Worm (Caenorhabditis elegans) whole organism, midembryonic: Measurements from ENCODE around the gene F35D2.2.

ENCODE experiments used
- T22C8.4 ChIP-seq: fragments of 200-800 bp; sonication (Bioruptor generic); IDR thresholded peaks from 2 replicates; pipeline ENCODE4 v1.3.6; 2022; ENCODE audit warnings: missing genetic modification characterization, missing compliant biosample characterization
- cog-1 ChIP-seq: sonication (generic microtip); optimal IDR thresholded peaks from 2 replicates; lab custom pipeline; 2016; ENCODE audit warnings: missing genetic modification characterization, missing compliant biosample characterization
- flt-1 ChIP-seq: fragments of 200-800 bp; sonication (Bioruptor generic); IDR thresholded peaks from 2 replicates; pipeline ENCODE4 v1.3.6; 2022; ENCODE audit warnings: missing genetic modification characterization, missing compliant biosample characterization
- klf-2 ChIP-seq: fragments of 200-800 bp; sonication (Bioruptor generic); conservative IDR thresholded peaks from 2 replicates; pipeline ENCODE4 v1.3.6; 2022; ENCODE audit warnings: missing genetic modification reagents, missing genetic modification characterization, missing compliant biosample characterization
- med-1 ChIP-seq: sonication (generic microtip); optimal IDR thresholded peaks from 2 replicates; lab custom pipeline; 2017; ENCODE audit warnings: missing genetic modification characterization, mild to moderate bottlenecking, missing compliant biosample characterization, antibody characterized with exemption, missing genetic modification reagents; ENCODE audit not compliant: insufficient read depth
- ref-1 ChIP-seq: fragments of 200-800 bp; sonication (Bioruptor generic); conservative IDR thresholded peaks from 2 replicates; pipeline ENCODE4 v1.3.6; 2022; ENCODE audit warnings: missing genetic modification reagents, missing genetic modification characterization, missing compliant biosample characterization
- tab-1 ChIP-seq: fragments of 200-800 bp; sonication (Bioruptor generic); IDR thresholded peaks from 2 replicates; pipeline ENCODE4 v1.3.6; 2022; ENCODE audit warnings: missing genetic modification characterization, missing compliant biosample characterization
- ztf-23 ChIP-seq: fragments of 200-800 bp; sonication (Bioruptor generic); IDR thresholded peaks from 2 replicates; pipeline ENCODE4 v1.3.6; 2022; ENCODE audit warnings: missing genetic modification reagents, missing genetic modification characterization, missing compliant biosample characterization
- ztf-29 ChIP-seq: fragments of 200-800 bp; sonication (Bioruptor generic); IDR thresholded peaks from 2 replicates; pipeline ENCODE4 v1.3.6; 2022; ENCODE audit warnings: missing genetic modification reagents, missing genetic modification characterization, missing compliant biosample characterization

The F35D2.2 gene

DNA sequence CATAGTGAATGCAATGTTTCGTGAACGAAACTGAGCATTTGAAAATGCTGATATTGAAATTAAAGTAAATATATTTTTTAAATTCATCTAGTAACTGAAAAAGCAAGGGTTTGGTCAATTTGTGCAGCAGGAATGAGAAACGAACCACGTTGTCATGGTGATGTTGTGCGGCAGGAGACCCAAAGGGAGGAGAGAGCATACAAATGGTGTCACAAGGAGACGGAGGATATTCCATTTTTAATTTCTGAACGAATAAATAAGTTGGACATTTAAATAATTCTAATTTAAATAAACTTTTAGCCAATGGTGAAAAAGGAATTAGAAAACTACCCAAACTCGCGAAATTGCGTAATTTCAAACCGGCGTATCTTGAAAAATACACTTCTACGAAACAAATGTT, 9.3 kb downstream of the F35D2.2 start, which contains the start of gene mks-3:
Gene mks-3 (minus strand): TSS at position 101 of the 400 bp plus-strand sequence.
- TF ChIP-seq ztf-23 (GFP tag; lab: Robert Waterston, UW) (no peak), klf-2 (GFP tag; lab: Robert Waterston, UW) (no peak), ref-1 (GFP tag; lab: Robert Waterston, UW) (no peak)

- TF ChIP-seq klf-2 (GFP tag; lab: Robert Waterston, UW): no peak
- TF ChIP-seq cog-1 (tag; lab: Kevin White, UChicago): no peak
- TF ChIP-seq ztf-29 (GFP tag; lab: Robert Waterston, UW): no peak
- no peak for TF ChIP-seq ref-1 (GFP tag; lab: Robert Waterston, UW)
- TF ChIP-seq flt-1 (GFP tag; lab: Robert Waterston, UW): no peak
- TF ChIP-seq med-1 (GFP tag; lab: Kevin White, UChicago): no peak
- no peak for TF ChIP-seq ztf-23 (GFP tag; lab: Robert Waterston, UW)
- TF ChIP-seq tab-1 (GFP tag; lab: Robert Waterston, UW): no peak
Observed at ce11 chrII:7588295-7588694, 14.1 kb downstream of the F35D2.2 start.

ce11 chrII:7593227-7593626, 19.0 kb downstream of the F35D2.2 start:
- TF ChIP-seq klf-2 (GFP tag; lab: Robert Waterston, UW) (no peak), flt-1 (GFP tag; lab: Robert Waterston, UW) (no peak), ref-1 (GFP tag; lab: Robert Waterston, UW) (no peak), ztf-29 (GFP tag; lab: Robert Waterston, UW) (no peak), T22C8.4 (GFP tag; lab: Robert Waterston, UW) (no peak), ztf-23 (GFP tag; lab: Robert Waterston, UW) (no peak), med-1 (GFP tag; lab: Kevin White, UChicago) (no peak)

- TF ChIP-seq ztf-23 (GFP tag; lab: Robert Waterston, UW) (no peak), cog-1 (tag; lab: Kevin White, UChicago) (no peak), med-1 (GFP tag; lab: Kevin White, UChicago) (no peak), ztf-29 (GFP tag; lab: Robert Waterston, UW) (no peak), flt-1 (GFP tag; lab: Robert Waterston, UW) (no peak), ref-1 (GFP tag; lab: Robert Waterston, UW) (no peak), klf-2 (GFP tag; lab: Robert Waterston, UW) (no peak), T22C8.4 (GFP tag; lab: Robert Waterston, UW) (no peak), tab-1 (GFP tag; lab: Robert Waterston, UW) (no peak)
Observed at ce11 chrII:7594262-7594661, 20.0 kb downstream of the F35D2.2 start.

- TF ChIP-seq flt-1 (GFP tag; lab: Robert Waterston, UW) (no peak), klf-2 (GFP tag; lab: Robert Waterston, UW) (no peak), T22C8.4 (GFP tag; lab: Robert Waterston, UW) (no peak), tab-1 (GFP tag; lab: Robert Waterston, UW) (no peak), ztf-23 (GFP tag; lab: Robert Waterston, UW) (no peak), ref-1 (GFP tag; lab: Robert Waterston, UW) (no peak), cog-1 (tag; lab: Kevin White, UChicago) (no peak), med-1 (GFP tag; lab: Kevin White, UChicago) (no peak), ztf-29 (GFP tag; lab: Robert Waterston, UW) (no peak)
Observed at ce11 chrII:7594812-7595211, 20.6 kb downstream of the F35D2.2 start, which contains the start of gene syd-1. TSS of gene syd-1 (minus strand) at chrII:7594912.

DNA sequence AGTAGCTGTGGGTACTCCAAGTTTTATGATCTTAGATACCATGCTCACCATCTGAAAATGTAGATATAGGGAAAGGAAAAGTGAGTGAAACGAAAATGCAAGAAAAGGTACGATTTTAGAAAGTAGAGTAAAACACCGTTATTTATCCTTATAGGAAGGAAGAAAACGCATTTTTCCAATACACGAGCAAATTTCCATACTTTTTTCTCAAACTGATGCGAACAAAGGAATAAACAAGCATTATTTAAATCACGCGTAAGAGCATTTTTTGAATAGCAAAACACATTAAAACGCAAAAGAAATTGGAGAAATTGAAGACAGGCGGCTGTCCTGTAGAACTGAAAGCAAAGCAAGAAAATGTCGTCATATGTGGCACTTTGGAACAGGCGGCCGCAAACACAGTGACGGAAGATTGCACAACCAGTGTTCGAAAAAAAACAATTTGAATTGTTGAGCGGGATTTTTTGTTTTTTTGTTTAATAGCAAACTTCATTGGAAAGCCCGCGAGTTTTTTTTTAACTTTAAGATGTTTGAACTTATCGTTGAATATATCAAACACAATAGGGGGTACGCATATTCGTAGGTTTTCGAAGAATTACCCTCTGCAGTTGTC, 24.6 kb downstream of the F35D2.2 start, which contains the start of gene pgam-5:
Gene pgam-5 (minus strand): TSS at position 51 of the 613 bp plus-strand sequence.
- TF ChIP-seq ztf-29 (GFP tag; lab: Robert Waterston, UW) (no peak), ztf-23 (GFP tag; lab: Robert Waterston, UW) (no peak), med-1 (GFP tag; lab: Kevin White, UChicago) (no peak), tab-1 (GFP tag; lab: Robert Waterston, UW) (no peak)

- TF ChIP-seq ztf-29 (GFP tag; lab: Robert Waterston, UW): no peak
- no peak for TF ChIP-seq tab-1 (GFP tag; lab: Robert Waterston, UW)
- no peak for TF ChIP-seq klf-2 (GFP tag; lab: Robert Waterston, UW)
- TF ChIP-seq T22C8.4 (GFP tag; lab: Robert Waterston, UW): no peak
- TF ChIP-seq ref-1 (GFP tag; lab: Robert Waterston, UW): no peak
- TF ChIP-seq ztf-23 (GFP tag; lab: Robert Waterston, UW): no peak
- TF ChIP-seq med-1 (GFP tag; lab: Kevin White, UChicago): no peak
- TF ChIP-seq cog-1 (tag; lab: Kevin White, UChicago): no peak
- no peak for TF ChIP-seq flt-1 (GFP tag; lab: Robert Waterston, UW)
Observed at ce11 chrII:7599357-7599756, 25.1 kb downstream of the F35D2.2 start, which contains the start of gene npp-21. TSS of gene npp-21 (plus strand) at chrII:7599657.

DNA sequence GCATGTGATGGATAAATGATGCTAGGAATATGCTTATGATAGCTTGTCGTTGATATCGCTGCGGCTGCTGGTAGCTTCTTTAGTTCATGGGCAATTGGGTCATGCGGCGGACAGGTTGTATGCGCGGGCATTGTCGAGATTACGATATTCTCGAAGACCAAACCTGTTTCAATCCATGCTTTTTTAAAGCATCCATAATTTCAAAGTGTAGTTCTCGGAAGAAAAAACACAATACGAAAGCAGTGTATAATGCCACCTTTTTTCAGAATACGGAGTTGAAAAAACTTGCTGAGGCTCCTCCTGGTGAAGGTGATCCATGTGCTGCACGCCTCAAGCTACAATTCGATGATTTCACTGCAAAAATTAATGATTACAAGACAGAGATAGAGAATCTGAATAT, 31.1 kb downstream of the F35D2.2 start, which contains the start of gene osm-8:
Gene osm-8 (minus strand): TSS at position 101 of the 400 bp plus-strand sequence.
- TF ChIP-seq flt-1 (GFP tag; lab: Robert Waterston, UW) (no peak), tab-1 (GFP tag; lab: Robert Waterston, UW) (no peak), T22C8.4 (GFP tag; lab: Robert Waterston, UW) (no peak), ztf-23 (GFP tag; lab: Robert Waterston, UW) (no peak), cog-1 (tag; lab: Kevin White, UChicago) (no peak), klf-2 (GFP tag; lab: Robert Waterston, UW) (no peak), ref-1 (GFP tag; lab: Robert Waterston, UW) (no peak), ztf-29 (GFP tag; lab: Robert Waterston, UW) (no peak), med-1 (GFP tag; lab: Kevin White, UChicago) (no peak)

- TF ChIP-seq ref-1 (GFP tag; lab: Robert Waterston, UW) (no peak), T22C8.4 (GFP tag; lab: Robert Waterston, UW) (no peak), cog-1 (tag; lab: Kevin White, UChicago) (no peak), ztf-23 (GFP tag; lab: Robert Waterston, UW) (no peak), tab-1 (GFP tag; lab: Robert Waterston, UW) (no peak), med-1 (GFP tag; lab: Kevin White, UChicago) (no peak), flt-1 (GFP tag; lab: Robert Waterston, UW) (no peak), klf-2 (GFP tag; lab: Robert Waterston, UW) (no peak), ztf-29 (GFP tag; lab: Robert Waterston, UW) (no peak)
Observed at ce11 chrII:7607953-7608352, 33.7 kb downstream of the F35D2.2 start, which contains the start of gene lips-17. TSS of gene lips-17 (plus strand) at chrII:7608253.
